Fruit fly (Drosophila melanogaster): ENCODE results near the gene B4.

Gene B4

DNA sequence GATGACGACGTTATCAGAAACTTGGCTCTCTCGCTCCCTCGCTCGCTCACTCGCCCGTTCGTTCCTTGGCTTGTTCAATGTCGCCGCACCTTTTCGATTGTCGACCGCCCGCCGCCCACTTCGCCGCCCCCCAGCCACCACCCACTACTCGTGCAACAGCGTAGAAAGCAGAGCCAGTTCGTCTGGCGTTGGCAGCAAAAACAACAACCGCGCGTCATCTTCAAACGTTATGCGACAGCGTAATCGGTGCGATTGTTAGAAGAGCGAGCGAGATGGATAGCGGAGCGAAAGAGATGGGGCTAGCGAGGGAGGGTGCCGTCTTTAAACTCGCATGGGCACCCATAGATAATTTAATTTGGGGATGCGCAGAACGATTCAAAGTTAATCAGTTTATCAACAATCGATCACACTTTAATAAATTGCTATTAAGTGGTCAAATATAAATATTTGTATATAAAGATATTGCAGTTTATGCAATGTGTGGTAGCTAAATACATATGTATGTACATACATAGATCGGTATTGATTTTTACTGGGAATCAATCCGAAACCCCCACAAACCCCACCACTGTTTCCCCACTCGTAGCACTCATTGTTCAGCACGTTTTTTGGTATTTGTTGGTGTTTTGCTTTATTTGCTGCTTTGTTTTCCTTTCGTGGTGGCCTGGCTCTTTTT is 34.7 kb downstream of the B4 start:
- TF ChIP-seq gl (tag; optimal IDR thresholded peaks at IDR 0.05): no peak
- peak; percentile 39 for TF ChIP-seq CG15710 (tag; optimal IDR thresholded peaks at IDR 0.05)
- TF ChIP-seq fd96Ca (GFP tag; IDR thresholded peaks at IDR 0.05): peak; percentile 52; the same call in 2 of the 3 replicates
- TF ChIP-seq CG12605 (GFP tag; IDR thresholded peaks at IDR 0.05): 0 out of 2 replicates have a peak, but pooled peaks have one; percentile 13
- TF ChIP-seq D1 (tag; optimal IDR thresholded peaks at IDR 0.05): no peak
- peak; percentile 53; the same call in 1 of the 2 replicates for TF ChIP-seq CG10348 (GFP tag; IDR thresholded peaks at IDR 0.05)
- TF ChIP-seq CG9948 (tag; optimal IDR thresholded peaks at IDR 0.05): no peak
- TF ChIP-seq CG17806 (tag; optimal IDR thresholded peaks at IDR 0.05): no peak
- no peak for TF ChIP-seq CG34367 (tag; optimal IDR thresholded peaks at IDR 0.05)
- no peak for TF ChIP-seq Pif1B (GFP tag; optimal IDR thresholded peaks at IDR 0.05)
- TF ChIP-seq Ets98B (GFP tag; IDR thresholded peaks at IDR 0.05): peak; percentile 7
- TF ChIP-seq EcR (GFP tag; optimal IDR thresholded peaks at IDR 0.05): peak; percentile 86
- TF ChIP-seq CG13204 (GFP tag; optimal IDR thresholded peaks at IDR 0.05): peak; percentile 83
- peak; percentile 16 for TF ChIP-seq CG8301 (tag; optimal IDR thresholded peaks at IDR 0.05)
- TF ChIP-seq CG4496 (GFP tag; IDR thresholded peaks at IDR 0.05): peak; percentile 2; the same call in 1 of the 3 replicates
- TF ChIP-seq rn (GFP tag; IDR thresholded peaks at IDR 0.05): no peak
- peak; percentile 18 for TF ChIP-seq CG14655 (GFP tag; optimal IDR thresholded peaks at IDR 0.05)
- TF ChIP-seq CG8159 (tag; optimal IDR thresholded peaks at IDR 0.05): no peak
- TF ChIP-seq CG32121 (GFP tag; IDR thresholded peaks at IDR 0.05): peak; percentile 38
- TF ChIP-seq Snoo (tag; optimal IDR thresholded peaks at IDR 0.05): peak; percentile 78
- TF ChIP-seq Pif1A (GFP tag; optimal IDR thresholded peaks at IDR 0.05): no peak

DNA sequence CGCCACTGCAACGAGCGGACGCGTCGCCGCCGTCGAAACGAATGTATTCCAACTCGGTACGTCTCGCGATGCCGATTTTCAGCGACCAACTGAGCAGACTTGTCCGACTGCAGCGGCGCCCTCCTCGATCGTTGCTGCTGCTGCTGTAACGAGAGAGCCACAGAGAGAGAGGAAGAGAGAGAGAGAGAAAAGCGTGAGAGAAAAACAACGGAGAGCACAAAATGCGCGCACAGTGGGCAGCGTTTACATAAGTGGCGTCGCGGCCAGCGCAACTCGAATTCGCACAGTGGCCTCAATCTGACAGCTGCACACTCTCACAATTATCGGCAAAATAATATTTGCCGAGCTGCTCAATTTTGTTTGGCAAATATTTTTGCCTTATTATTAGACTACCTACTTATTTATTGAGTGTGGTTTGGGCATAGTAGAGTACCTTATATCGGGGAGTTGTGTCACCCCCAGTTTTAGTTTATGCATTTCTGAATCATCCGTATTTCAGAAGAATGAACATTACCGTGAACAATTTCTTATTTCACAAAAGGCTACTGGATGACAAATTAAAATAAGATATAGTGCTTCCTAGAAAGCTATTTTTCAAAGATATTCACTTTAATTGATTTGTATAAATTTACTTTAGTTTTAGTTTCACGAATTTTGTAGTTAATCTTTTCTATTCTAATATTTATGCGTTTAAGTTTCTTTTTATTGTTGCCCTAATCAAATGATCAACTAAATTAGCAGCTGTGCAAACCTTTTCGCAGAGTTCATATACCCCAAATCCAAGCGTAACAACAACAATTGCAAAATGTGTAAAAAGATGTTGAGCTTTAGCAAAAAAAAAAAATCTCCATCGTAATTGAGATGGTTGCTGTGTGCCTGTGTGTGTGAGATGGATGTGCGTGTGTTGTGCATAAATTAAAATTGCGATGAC is 35.5 kb downstream of the B4 start:
- peak; percentile 25 for TF ChIP-seq D1 (tag; optimal IDR thresholded peaks at IDR 0.05)
- TF ChIP-seq fd96Ca (GFP tag; IDR thresholded peaks at IDR 0.05): peak; percentile 68; the same call in 2 of the 3 replicates
- peak; percentile 51 for TF ChIP-seq CG8159 (tag; optimal IDR thresholded peaks at IDR 0.05)
- peak; percentile 37 for TF ChIP-seq CG15710 (tag; optimal IDR thresholded peaks at IDR 0.05)
- peak; percentile 15 for TF ChIP-seq CG9948 (tag; optimal IDR thresholded peaks at IDR 0.05)
- TF ChIP-seq CG4496 (GFP tag; IDR thresholded peaks at IDR 0.05): peak; percentile 62
- no peak for TF ChIP-seq EcR (GFP tag; optimal IDR thresholded peaks at IDR 0.05)
- TF ChIP-seq Pif1A (GFP tag; optimal IDR thresholded peaks at IDR 0.05): peak; percentile 19
- peak; percentile 50 for TF ChIP-seq Pif1B (GFP tag; optimal IDR thresholded peaks at IDR 0.05)
- TF ChIP-seq CG14655 (GFP tag; optimal IDR thresholded peaks at IDR 0.05): peak; percentile 70
- TF ChIP-seq gl (tag; optimal IDR thresholded peaks at IDR 0.05): peak; percentile 20
- peak; percentile 77 for TF ChIP-seq CG12605 (GFP tag; IDR thresholded peaks at IDR 0.05)
- no peak for TF ChIP-seq CG10348 (GFP tag; IDR thresholded peaks at IDR 0.05)
- TF ChIP-seq CG32121 (GFP tag; IDR thresholded peaks at IDR 0.05): no peak; the same call in 1 of the 2 replicates
- no peak for TF ChIP-seq Snoo (tag; optimal IDR thresholded peaks at IDR 0.05)
- peak; percentile 79 for TF ChIP-seq Ets98B (GFP tag; IDR thresholded peaks at IDR 0.05)
- TF ChIP-seq CG8301 (tag; optimal IDR thresholded peaks at IDR 0.05): peak; percentile 42
- no peak for TF ChIP-seq CG34367 (tag; optimal IDR thresholded peaks at IDR 0.05)
- TF ChIP-seq CG13204 (GFP tag; optimal IDR thresholded peaks at IDR 0.05): peak; percentile 85
- no peak for TF ChIP-seq rn (GFP tag; IDR thresholded peaks at IDR 0.05)
- peak; percentile 29 for TF ChIP-seq CG17806 (tag; optimal IDR thresholded peaks at IDR 0.05)

DNA sequence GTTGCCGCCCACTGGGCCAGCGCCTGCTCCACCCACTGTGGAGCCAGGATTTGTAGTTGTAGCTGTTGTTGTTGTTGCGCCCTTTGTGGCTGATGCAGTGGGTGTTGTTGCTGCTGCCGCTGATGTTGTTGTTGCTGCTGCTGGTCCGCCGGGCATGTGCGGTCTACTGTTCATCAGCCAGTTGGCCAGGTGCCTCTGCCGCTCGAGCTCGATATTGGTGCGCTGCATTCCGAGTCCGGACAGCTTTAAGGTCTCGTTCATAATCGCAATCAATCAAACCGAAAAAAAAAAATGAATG is 36.1 kb downstream of the B4 start:
- TF ChIP-seq CG17806 (tag; optimal IDR thresholded peaks at IDR 0.05): no peak
- peak; percentile 97 for TF ChIP-seq CG13204 (GFP tag; optimal IDR thresholded peaks at IDR 0.05)

DNA sequence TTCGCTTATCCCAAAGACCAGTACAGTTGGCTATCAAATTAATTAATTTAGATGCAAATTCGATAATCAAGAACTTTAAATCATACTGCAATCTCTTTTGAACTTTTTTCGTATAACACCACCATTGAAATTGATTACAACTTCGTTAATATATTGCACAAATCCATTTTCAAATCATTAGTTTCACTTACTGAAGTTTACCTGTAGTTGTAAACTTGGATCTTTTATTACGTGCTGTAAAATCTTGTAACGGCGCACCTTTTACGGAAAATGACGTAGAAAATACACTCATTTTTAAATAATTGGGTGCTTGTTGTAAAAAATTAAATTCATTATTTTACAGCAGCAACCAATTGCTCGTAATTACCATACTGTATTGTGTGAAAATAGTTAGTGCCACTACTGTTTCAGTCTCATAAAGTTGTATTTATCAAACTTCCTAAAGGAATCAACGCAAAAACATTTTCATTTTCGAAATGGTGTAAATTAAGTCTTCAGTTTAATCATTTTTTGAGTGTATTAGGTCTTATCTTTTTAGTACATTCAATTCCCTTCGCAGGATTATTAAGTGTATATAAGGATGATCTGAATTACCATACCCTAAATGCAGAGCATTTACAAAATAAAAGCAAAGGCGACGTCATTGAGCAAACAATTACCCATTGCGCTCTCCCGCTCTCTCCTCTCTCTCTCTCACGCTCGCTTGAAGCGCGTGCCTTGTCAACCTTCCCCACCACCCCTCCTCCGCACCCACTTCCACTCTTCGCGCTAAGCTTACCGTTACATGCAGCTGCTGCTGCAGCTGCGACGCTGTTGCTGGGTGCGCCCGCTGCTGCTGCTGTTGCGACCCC is 36.7 kb downstream of the B4 start:
- TF ChIP-seq Pif1A (GFP tag; optimal IDR thresholded peaks at IDR 0.05): peak; percentile 20
- peak; percentile 48; the same call in 1 of the 2 replicates for TF ChIP-seq CG12605 (GFP tag; IDR thresholded peaks at IDR 0.05)
- TF ChIP-seq CG32121 (GFP tag; IDR thresholded peaks at IDR 0.05): peak; percentile 39; the same call in 1 of the 2 replicates
- TF ChIP-seq fd96Ca (GFP tag; IDR thresholded peaks at IDR 0.05): peak; percentile 8; the same call in 1 of the 3 replicates
- TF ChIP-seq gl (tag; optimal IDR thresholded peaks at IDR 0.05): no peak
- no peak for TF ChIP-seq Snoo (tag; optimal IDR thresholded peaks at IDR 0.05)
- TF ChIP-seq CG34367 (tag; optimal IDR thresholded peaks at IDR 0.05): peak; percentile 8
- TF ChIP-seq CG15710 (tag; optimal IDR thresholded peaks at IDR 0.05): peak; percentile 25
- TF ChIP-seq CG9948 (tag; optimal IDR thresholded peaks at IDR 0.05): no peak
- no peak for TF ChIP-seq CG10348 (GFP tag; IDR thresholded peaks at IDR 0.05)
- peak; percentile 27 for TF ChIP-seq CG14655 (GFP tag; optimal IDR thresholded peaks at IDR 0.05)
- TF ChIP-seq CG13204 (GFP tag; optimal IDR thresholded peaks at IDR 0.05): no peak
- TF ChIP-seq CG17806 (tag; optimal IDR thresholded peaks at IDR 0.05): no peak
- TF ChIP-seq EcR (GFP tag; optimal IDR thresholded peaks at IDR 0.05): no peak
- peak; percentile 55 for TF ChIP-seq Ets98B (GFP tag; IDR thresholded peaks at IDR 0.05)
- peak; percentile 14 for TF ChIP-seq D1 (tag; optimal IDR thresholded peaks at IDR 0.05)
- TF ChIP-seq Pif1B (GFP tag; optimal IDR thresholded peaks at IDR 0.05): peak; percentile 1
- TF ChIP-seq CG8301 (tag; optimal IDR thresholded peaks at IDR 0.05): no peak
- TF ChIP-seq CG8159 (tag; optimal IDR thresholded peaks at IDR 0.05): peak; percentile 24
- TF ChIP-seq CG4496 (GFP tag; IDR thresholded peaks at IDR 0.05): peak; percentile 63
- TF ChIP-seq rn (GFP tag; IDR thresholded peaks at IDR 0.05): no peak

Data from whole organism, pupa.